Worm (Caenorhabditis elegans) whole organism, L2 larva: Measurements from ENCODE around the gene zig-2.

ENCODE experiments used
- C34F6.9 ChIP-seq: fragments of 150-350 bp; optimal IDR thresholded peaks from 2 replicates; lab custom pipeline; 2014; ENCODE audit warnings: missing biosample characterization, missing genetic modification characterization
- F13H6.1 ChIP-seq: sonication (generic microtip); optimal IDR thresholded peaks from 2 replicates; lab custom pipeline; 2016; ENCODE audit warnings: missing genetic modification characterization, missing compliant biosample characterization
- R02D3.7 ChIP-seq: fragments of 150-350 bp; optimal IDR thresholded peaks from 2 replicates; lab custom pipeline; 2014; ENCODE audit warnings: missing biosample characterization, missing genetic modification characterization
- ZK546.5 ChIP-seq: sonication (generic microtip); optimal IDR thresholded peaks from 2 replicates; lab custom pipeline; 2017; ENCODE audit warnings: missing biosample characterization, missing genetic modification characterization
- alr-1 ChIP-seq: fragments of 150-350 bp; optimal IDR thresholded peaks from 2 replicates; lab custom pipeline; 2014; ENCODE audit warnings: missing biosample characterization, missing genetic modification characterization
- ama-1 ChIP-seq: fragments of 150-350 bp; optimal IDR thresholded peaks from 2 replicates; lab custom pipeline; 2018; ENCODE audit warnings: inconsistent platforms
- blmp-1 ChIP-seq: sonication (generic microtip); optimal IDR thresholded peaks from 2 replicates; lab custom pipeline; 2017; ENCODE audit warnings: missing genetic modification characterization, mild to moderate bottlenecking, missing compliant biosample characterization, antibody characterized with exemption, moderate library complexity; ENCODE audit not compliant: insufficient read depth
- ceh-16 ChIP-seq: fragments of 150-350 bp; optimal IDR thresholded peaks from 2 replicates; lab custom pipeline; 2014; ENCODE audit warnings: missing biosample characterization, missing genetic modification characterization
- crh-2 ChIP-seq: sonication (generic microtip); optimal IDR thresholded peaks from 2 replicates; lab custom pipeline; 2017; ENCODE audit warnings: missing biosample characterization, missing genetic modification characterization
- dmd-4 ChIP-seq: sonication (generic microtip); optimal IDR thresholded peaks from 2 replicates; lab custom pipeline; 2017; ENCODE audit warnings: missing biosample characterization, missing genetic modification characterization
- egl-27 ChIP-seq: sonication (generic microtip); optimal IDR thresholded peaks from 3 replicates; lab custom pipeline; 2017; ENCODE audit warnings: missing biosample characterization, missing genetic modification reagents, missing genetic modification characterization
- elt-1 ChIP-seq: fragments of 150-350 bp; optimal IDR thresholded peaks from 2 replicates; lab custom pipeline; 2014; ENCODE audit warnings: missing biosample characterization, missing genetic modification characterization
- elt-3 ChIP-seq: sonication (generic microtip); optimal IDR thresholded peaks from 2 replicates; lab custom pipeline; 2017; ENCODE audit warnings: missing biosample characterization, missing genetic modification characterization
- fos-1 ChIP-seq: fragments of 150-350 bp; optimal IDR thresholded peaks from 2 replicates; lab custom pipeline; 2014; ENCODE audit warnings: missing biosample characterization, missing genetic modification characterization
- gmeb-1 ChIP-seq: fragments of 150-350 bp; optimal IDR thresholded peaks from 2 replicates; lab custom pipeline; 2014; ENCODE audit warnings: missing biosample characterization, missing genetic modification characterization
- lin-13 ChIP-seq: fragments of 150-350 bp; optimal IDR thresholded peaks from 2 replicates; lab custom pipeline; 2014; ENCODE audit warnings: missing biosample characterization, missing genetic modification reagents, missing genetic modification characterization
- lin-39 ChIP-seq: fragments of 150-350 bp; optimal IDR thresholded peaks from 2 replicates; lab custom pipeline; 2014; ENCODE audit warnings: missing biosample characterization, missing genetic modification reagents, missing genetic modification characterization
- mab-5 ChIP-seq: fragments of 150-350 bp; optimal IDR thresholded peaks from 2 replicates; lab custom pipeline; 2014; ENCODE audit warnings: missing biosample characterization, missing genetic modification characterization
- mbf-1 ChIP-seq: sonication (generic microtip); optimal IDR thresholded peaks from 2 replicates; lab custom pipeline; 2017; ENCODE audit warnings: missing biosample characterization, missing genetic modification characterization
- nhr-11 ChIP-seq: fragments of 150-350 bp; optimal IDR thresholded peaks from 2 replicates; lab custom pipeline; 2014; ENCODE audit warnings: missing biosample characterization, missing genetic modification characterization
- nhr-12 ChIP-seq: fragments of 150-350 bp; optimal IDR thresholded peaks from 2 replicates; lab custom pipeline; 2014; ENCODE audit warnings: missing biosample characterization, missing genetic modification characterization
- nhr-129 ChIP-seq: fragments of 150-350 bp; optimal IDR thresholded peaks from 2 replicates; lab custom pipeline; 2014; ENCODE audit warnings: missing biosample characterization, missing genetic modification characterization
- nhr-21 ChIP-seq: fragments of 150-350 bp; optimal IDR thresholded peaks from 2 replicates; lab custom pipeline; 2014; ENCODE audit warnings: missing biosample characterization, missing genetic modification characterization
- nhr-23 ChIP-seq: fragments of 150-350 bp; optimal IDR thresholded peaks from 2 replicates; lab custom pipeline; 2014; ENCODE audit warnings: missing biosample characterization, missing genetic modification reagents, missing genetic modification characterization
- nhr-237 ChIP-seq: fragments of 150-350 bp; optimal IDR thresholded peaks from 2 replicates; lab custom pipeline; 2014; ENCODE audit warnings: missing biosample characterization, missing genetic modification characterization
- nhr-25 ChIP-seq: fragments of 150-350 bp; sonication (generic microtip); optimal IDR thresholded peaks from 3 replicates; lab custom pipeline; 2014; ENCODE audit warnings: missing biosample characterization, missing genetic modification characterization
- nhr-6 ChIP-seq: fragments of 150-350 bp; optimal IDR thresholded peaks from 2 replicates; lab custom pipeline; 2014; ENCODE audit warnings: missing biosample characterization, missing genetic modification characterization
- nhr-77 ChIP-seq: fragments of 150-350 bp; optimal IDR thresholded peaks from 2 replicates; lab custom pipeline; 2014; ENCODE audit warnings: missing biosample characterization, missing genetic modification characterization
- skn-1 ChIP-seq: sonication (generic microtip); optimal IDR thresholded peaks from 2 replicates; lab custom pipeline; 2017; ENCODE audit warnings: missing biosample characterization, missing genetic modification characterization
- sma-3 ChIP-seq: sonication (generic microtip); optimal IDR thresholded peaks from 2 replicates; lab custom pipeline; 2016; ENCODE audit warnings: missing genetic modification reagents, missing genetic modification characterization, missing compliant biosample characterization
- sma-9 ChIP-seq, 2 experiments: fragments of 150-350 bp in 1 of 2; sonication (generic microtip) in 1 of 2; optimal IDR thresholded peaks; 2 replicates each; lab custom pipeline; 2014 to 2016; ENCODE audit warnings: missing genetic modification characterization in 2 of 2, mild to moderate bottlenecking in 1 of 2, missing biosample characterization in 1 of 2, missing compliant biosample characterization in 1 of 2, missing genetic modification reagents in 1 of 2, moderate library complexity in 1 of 2
- snpc-4 ChIP-seq: fragments of 150-350 bp; optimal IDR thresholded peaks from 2 replicates; lab custom pipeline; 2014; ENCODE audit warnings: missing biosample characterization, missing genetic modification characterization
- unc-55 ChIP-seq: fragments of 150-350 bp; sonication (generic microtip); optimal IDR thresholded peaks from 3 replicates; lab custom pipeline; 2014; ENCODE audit warnings: missing biosample characterization, missing genetic modification reagents, missing genetic modification characterization
- ztf-1 ChIP-seq: fragments of 200-800 bp; sonication (Bioruptor generic); conservative IDR thresholded peaks from 2 replicates; pipeline ENCODE4 v1.3.6; 2022; ENCODE audit warnings: missing genetic modification characterization, missing compliant biosample characterization
- ztf-11 ChIP-seq: sonication (generic microtip); optimal IDR thresholded peaks from 2 replicates; lab custom pipeline; 2017; ENCODE audit warnings: missing biosample characterization, missing genetic modification characterization

The zig-2 gene

DNA sequence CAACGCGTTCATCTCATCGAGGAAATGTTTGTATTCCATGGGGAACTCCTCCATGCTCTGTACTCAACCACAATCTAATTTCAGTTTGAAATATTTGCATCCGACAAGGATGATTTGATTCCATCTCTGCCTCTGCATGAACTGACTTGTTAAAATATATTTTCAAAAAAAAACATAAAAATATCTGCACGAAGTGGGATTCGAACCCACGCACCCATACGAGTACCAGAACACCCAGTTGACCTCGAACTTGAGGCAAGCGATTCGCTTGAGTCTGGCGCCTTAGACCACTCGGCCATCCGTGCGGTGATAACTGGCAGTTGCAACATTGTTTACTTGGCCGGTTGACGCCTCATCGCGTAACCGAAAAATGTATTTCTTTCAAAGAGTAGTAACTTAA, 6.6 kb upstream of the zig-2 start:
- TF ChIP-seq elt-1 (no peak), C34F6.9 (tag; lab: Kevin White, UChicago) (peak; percentile 13), lin-39 (tag; lab: Kevin White, UChicago) (no peak), skn-1 (no peak), sma-3 (peak; percentile 34), nhr-23 (tag; lab: Kevin White, UChicago) (no peak), nhr-12 (tag; lab: Kevin White, UChicago) (no peak), gmeb-1 (no peak), nhr-11 (no peak), nhr-77 (no peak), mbf-1 (no peak), blmp-1 (no peak), nhr-21 (tag; lab: Kevin White, UChicago) (peak; percentile 31), sma-9 (GFP tag; optimal IDR thresholded peaks at IDR 0.05; lab: Kevin White, UChicago) (peak; percentile 55), sma-9 (tag; optimal IDR thresholded peaks at IDR 0.05; lab: Kevin White, UChicago) (no peak), ZK546.5 (tag; lab: Kevin White, UChicago) (no peak), nhr-25 (no peak), elt-3 (tag; lab: Kevin White, UChicago) (no peak), ztf-11 (no peak), crh-2 (peak; percentile 35), fos-1 (tag; lab: Kevin White, UChicago) (peak; percentile 21), egl-27 (tag; lab: Kevin White, UChicago) (peak; percentile 19), ceh-16 (tag; lab: Kevin White, UChicago) (no peak), ama-1 (no peak), nhr-129 (tag; lab: Kevin White, UChicago) (peak; percentile 61)

DNA sequence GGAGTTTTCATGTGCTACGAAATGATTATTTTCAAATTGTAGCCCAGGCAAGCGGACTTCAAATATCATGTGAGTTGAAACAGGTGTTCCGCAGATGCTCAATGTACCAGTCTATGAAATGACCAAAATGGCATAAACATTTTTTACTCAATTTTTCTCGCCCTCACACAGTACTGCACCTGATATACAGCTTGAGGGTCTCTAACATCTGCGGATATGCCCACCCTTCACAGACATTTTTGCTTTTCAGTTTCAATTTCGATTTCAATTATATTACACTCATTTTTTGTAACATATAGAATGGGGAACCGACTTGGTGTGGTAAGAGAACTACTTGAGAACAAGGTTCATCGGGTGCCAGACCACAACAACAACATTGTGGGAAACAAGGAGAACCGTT, 5.5 kb upstream of the zig-2 start, which contains the start of gene F42F12.11:
TSS of gene F42F12.11 (plus strand) at position 301 of the 400 bp plus-strand sequence.
- TF ChIP-seq nhr-23 (tag; lab: Kevin White, UChicago) (no peak), ztf-1 (GFP tag; lab: Robert Waterston, UW) (no peak), nhr-6 (no peak), elt-3 (tag; lab: Kevin White, UChicago) (no peak), elt-1 (no peak), nhr-25 (no peak)

DNA sequence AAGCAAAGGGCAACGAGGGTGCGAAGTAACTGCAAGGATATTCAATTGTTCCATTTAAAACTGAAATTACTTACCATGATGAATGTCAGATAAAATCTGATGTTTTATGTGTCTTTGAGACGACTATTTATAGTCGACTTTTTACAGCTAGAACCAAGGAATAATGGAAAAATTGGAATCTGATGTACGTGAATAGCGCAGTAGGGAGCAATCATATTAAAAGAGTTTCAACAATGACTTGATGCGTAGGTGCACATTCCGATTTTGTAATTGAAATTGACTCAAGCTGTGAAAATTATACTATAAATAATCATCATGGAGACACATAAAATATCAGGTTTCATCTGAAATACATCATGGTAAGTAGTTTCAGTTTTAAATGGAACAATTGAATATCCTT, 2.0 kb upstream of the zig-2 start, which contains the start of the genes nspc-9 and nspc-10:
TSS of gene nspc-9 (minus strand) at position 101 of the 400 bp plus-strand sequence.
TSS of gene nspc-10 (plus strand) at position 331 of the 400 bp plus-strand sequence.
- TF ChIP-seq ceh-16 (tag; lab: Kevin White, UChicago) (no peak), dmd-4 (tag; lab: Kevin White, UChicago) (no peak), snpc-4 (tag; lab: Kevin White, UChicago) (no peak), F13H6.1 (tag; lab: Kevin White, UChicago) (no peak), nhr-237 (no peak), fos-1 (tag; lab: Kevin White, UChicago) (no peak)

DNA sequence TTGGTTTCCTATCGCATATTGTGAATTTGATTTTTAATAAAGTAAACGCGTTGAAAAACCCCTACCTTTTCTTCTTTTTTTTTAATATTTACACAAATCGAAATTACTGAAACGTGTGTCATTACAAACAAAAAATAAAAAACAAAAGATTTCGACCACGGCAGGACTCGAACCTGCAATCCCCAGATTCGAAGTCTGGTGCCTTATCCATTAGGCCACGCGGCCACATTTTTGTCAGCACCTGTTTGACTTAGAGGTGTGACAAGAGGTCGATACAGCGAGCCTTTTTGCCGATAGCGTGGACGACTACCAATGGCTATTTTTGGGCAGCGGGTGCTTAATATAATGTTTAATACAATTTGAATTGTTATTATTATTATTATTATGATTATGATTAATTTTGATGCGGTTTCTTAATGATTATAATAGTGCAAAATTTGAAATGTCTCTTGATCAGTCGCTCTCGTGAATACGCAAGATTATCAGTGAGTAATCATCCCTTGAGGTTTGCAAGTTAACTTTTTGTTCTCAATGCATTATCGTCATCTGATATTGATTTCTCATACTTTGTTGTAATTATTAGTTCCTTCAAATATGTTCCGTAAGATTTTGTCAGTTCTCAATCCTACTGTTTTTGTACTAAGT, 3.3 kb downstream of the zig-2 start, which contains the start of gene srd-44:
TSS of gene srd-44 (plus strand) at position 595 of the 645 bp plus-strand sequence.
- TF ChIP-seq skn-1 = no peak
- TF ChIP-seq alr-1 (tag; lab: Kevin White, UChicago) = no peak
- no peak for TF ChIP-seq lin-13 (GFP tag; lab: Kevin White, UChicago)
- no peak for TF ChIP-seq egl-27 (tag; lab: Kevin White, UChicago)
- TF ChIP-seq sma-3 = peak; percentile 17
- no peak for TF ChIP-seq ama-1
- TF ChIP-seq nhr-12 (tag; lab: Kevin White, UChicago) = no peak
- TF ChIP-seq blmp-1 = no peak
- peak; percentile 25 for TF ChIP-seq fos-1 (tag; lab: Kevin White, UChicago)
- TF ChIP-seq nhr-77 = no peak
- no peak for TF ChIP-seq R02D3.7 (tag; lab: Kevin White, UChicago)
- no peak for TF ChIP-seq mbf-1
- no peak for TF ChIP-seq snpc-4 (tag; lab: Kevin White, UChicago)
- TF ChIP-seq unc-55 (GFP tag; lab: Kevin White, UChicago) = no peak
- no peak for TF ChIP-seq mab-5 (tag; lab: Kevin White, UChicago)
- TF ChIP-seq sma-9 (GFP tag; optimal IDR thresholded peaks at IDR 0.05; lab: Kevin White, UChicago) = no peak
- TF ChIP-seq sma-9 (tag; optimal IDR thresholded peaks at IDR 0.05; lab: Kevin White, UChicago) = no peak
- TF ChIP-seq gmeb-1 = no peak
- no peak for TF ChIP-seq ZK546.5 (tag; lab: Kevin White, UChicago)
- peak; percentile 18 for TF ChIP-seq nhr-21 (tag; lab: Kevin White, UChicago)
- TF ChIP-seq crh-2 = peak; percentile 21
- TF ChIP-seq nhr-237 = no peak
- no peak for TF ChIP-seq nhr-25
